Fruit fly (Drosophila melanogaster): ENCODE data around the gene CG17078.

CG17078 gene

DNA sequence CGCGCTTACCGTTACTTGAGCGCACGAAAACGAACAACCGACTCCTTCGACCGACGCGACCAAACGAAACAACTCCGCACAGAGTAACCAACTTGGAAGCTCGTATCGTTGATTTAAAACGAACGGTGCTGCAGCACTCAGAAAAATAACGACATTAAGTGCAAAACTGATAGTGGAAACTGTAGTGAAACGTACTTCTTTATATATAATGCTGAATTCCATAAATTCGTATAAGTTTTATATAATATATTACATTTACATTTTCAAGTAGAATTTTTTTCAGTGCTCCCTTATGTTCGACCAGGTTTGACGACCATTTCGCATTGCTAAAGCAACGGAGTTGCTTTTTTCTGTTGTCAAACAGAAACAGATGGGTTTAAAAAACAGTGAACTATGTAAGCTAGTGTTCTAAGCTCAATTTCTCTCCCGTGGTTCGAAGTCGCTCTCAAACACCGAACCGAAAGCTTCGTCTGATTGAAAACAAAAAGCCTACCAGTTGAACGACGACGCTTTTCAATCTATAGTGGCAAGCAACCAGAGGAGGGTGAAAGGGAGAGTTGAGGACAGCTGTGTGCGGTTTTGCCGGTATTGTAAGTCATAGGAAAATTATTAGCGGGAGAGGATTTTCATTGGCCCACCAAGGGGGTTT lies 10.5 kb downstream of the CG17078 start, which contains the start of gene CG17075 (continued):
- TF ChIP-seq tgo (GFP tag; IDR thresholded peaks at IDR 0.05) (peak; percentile 96), Atf6 (GFP tag; IDR thresholded peaks at IDR 0.05) (peak; percentile 97), CG12104 (GFP tag; optimal IDR thresholded peaks at IDR 0.05) (peak; percentile 92), kay (GFP tag; optimal IDR thresholded peaks at IDR 0.05) (peak; percentile 86), ac (GFP tag; optimal IDR thresholded peaks at IDR 0.05) (peak; percentile 23), CG9932 (GFP tag; IDR thresholded peaks at IDR 0.05) (peak; percentile 96), fu2 (GFP tag; optimal IDR thresholded peaks at IDR 0.05) (peak; percentile 51), ATbp (GFP tag; optimal IDR thresholded peaks at IDR 0.05) (peak; percentile 96), gfzf (GFP tag; optimal IDR thresholded peaks at IDR 0.05) (no peak), seq (GFP tag; IDR thresholded peaks at IDR 0.05) (peak; percentile 94), CG16779 (GFP tag; IDR thresholded peaks at IDR 0.05) (peak; percentile 81), CG17361 (GFP tag; IDR thresholded peaks at IDR 0.05) (peak; percentile 94), dati (GFP tag; IDR thresholded peaks at IDR 0.05) (peak; percentile 80; the same call in 1 of the 2 replicates), Six4 (GFP tag; optimal IDR thresholded peaks at IDR 0.05) (peak; percentile 86), CG12219 (GFP tag; optimal IDR thresholded peaks at IDR 0.05) (peak; percentile 88), gce (GFP tag; IDR thresholded peaks at IDR 0.05) (peak; percentile 88), CG3065 (GFP tag; optimal IDR thresholded peaks at IDR 0.05) (peak; percentile 78), pb (GFP tag; optimal IDR thresholded peaks at IDR 0.05) (peak; percentile 42), CG14441 (GFP tag; IDR thresholded peaks at IDR 0.05) (peak; percentile 95), repo (GFP tag; optimal IDR thresholded peaks at IDR 0.05) (peak; percentile 55), CG14050 (GFP tag; IDR thresholded peaks at IDR 0.05) (peak; percentile 93), CG17359 (tag; optimal IDR thresholded peaks at IDR 0.05) (peak; percentile 96), dm (GFP tag; optimal IDR thresholded peaks at IDR 0.05) (peak; percentile 31), eve (GFP tag; optimal IDR thresholded peaks at IDR 0.05) (no peak), Dll (GFP tag; IDR thresholded peaks at IDR 0.05; ENCODE audit: partially characterized antibody) (no peak), CG11085 (GFP tag; IDR thresholded peaks at IDR 0.05) (peak; percentile 94), CG11093 (GFP tag; IDR thresholded peaks at IDR 0.05) (peak; percentile 91), CG8290 (GFP tag; optimal IDR thresholded peaks at IDR 0.05) (peak; percentile 93), CG8290 (tag; optimal IDR thresholded peaks at IDR 0.05) (peak in 1 of 2 experiments; percentile 68), CG6791 (GFP tag; IDR thresholded peaks at IDR 0.05; ENCODE audit: partially characterized antibody) (no peak), CG16813 (GFP tag; IDR thresholded peaks at IDR 0.05; ENCODE audit: partially characterized antibody) (no peak), Side (GFP tag; optimal IDR thresholded peaks at IDR 0.05) (peak; percentile 52), jumu (GFP tag; optimal IDR thresholded peaks at IDR 0.05) (peak; percentile 75), CG12744 (GFP tag; optimal IDR thresholded peaks at IDR 0.05) (peak; percentile 69), CG18262 (tag; optimal IDR thresholded peaks at IDR 0.05) (peak; percentile 89), oc (tag; optimal IDR thresholded peaks at IDR 0.05) (peak; percentile 91), CG13775 (GFP tag; optimal IDR thresholded peaks at IDR 0.05) (peak; percentile 91), CG30020 (tag; optimal IDR thresholded peaks at IDR 0.05) (peak; percentile 63), CG2712 (tag; optimal IDR thresholded peaks at IDR 0.05) (peak; percentile 92), gt (GFP tag; IDR thresholded peaks at IDR 0.05) (peak; percentile 65; the same call in 1 of the 2 replicates), crc (GFP tag; optimal IDR thresholded peaks at IDR 0.05) (peak; percentile 51), CG2199 (GFP tag; IDR thresholded peaks at IDR 0.05) (peak; percentile 81; the same call in 2 of the 3 replicates), CG13894 (tag; optimal IDR thresholded peaks at IDR 0.05) (peak; percentile 94), sr (GFP tag; IDR thresholded peaks at IDR 0.05) (peak; percentile 84), Poxn (GFP tag; IDR thresholded peaks at IDR 0.05) (peak; percentile 83), Awh (GFP tag; IDR thresholded peaks at IDR 0.05) (peak; percentile 90), CG34224 (GFP tag; IDR thresholded peaks at IDR 0.05; ENCODE audit: partially characterized antibody) (no peak), CG32532 (GFP tag; IDR thresholded peaks at IDR 0.05) (peak; percentile 93), Lhr (GFP tag; optimal IDR thresholded peaks at IDR 0.05) (peak; percentile 61), CG1647 (GFP tag; optimal IDR thresholded peaks at IDR 0.05) (peak; percentile 72), sd (tag; optimal IDR thresholded peaks at IDR 0.05) (peak; percentile 84)
